Worm (Caenorhabditis elegans) whole organism, late embryonic: ENCODE results near the gene cal-1.
A peak's percentile ranks its signal among the peaks of the same experiment; 100 is the strongest.

Experiments
- C08G9.2 ChIP-seq: sonication (generic microtip); optimal IDR thresholded peaks from 2 replicates; lab custom pipeline; 2016; ENCODE audit warnings: mild to moderate bottlenecking, missing genetic modification characterization, moderate library complexity, missing compliant biosample characterization
- F13H6.1 ChIP-seq: sonication (generic microtip); optimal IDR thresholded peaks from 2 replicates; lab custom pipeline; 2016; ENCODE audit warnings: missing genetic modification characterization, missing compliant biosample characterization
- K02D7.2 ChIP-seq: sonication (generic microtip); optimal IDR thresholded peaks from 2 replicates; lab custom pipeline; 2017; ENCODE audit warnings: mild to moderate bottlenecking, missing genetic modification characterization, missing compliant biosample characterization
- Y22D7AL.16 ChIP-seq: sonication (generic microtip); optimal IDR thresholded peaks from 2 replicates; lab custom pipeline; 2016; ENCODE audit warnings: missing genetic modification characterization, missing compliant biosample characterization
- ama-1 ChIP-seq: fragments of 150-350 bp; optimal IDR thresholded peaks from 2 replicates; lab custom pipeline; 2014
- ceh-14 ChIP-seq: sonication (generic microtip); optimal IDR thresholded peaks from 2 replicates; lab custom pipeline; 2016; ENCODE audit warnings: missing genotype, missing genetic modification characterization, missing compliant biosample characterization
- ceh-24 ChIP-seq: sonication (generic microtip); optimal IDR thresholded peaks from 2 replicates; lab custom pipeline; 2016; ENCODE audit warnings: mild to moderate bottlenecking, missing genetic modification characterization, missing compliant biosample characterization
- ceh-30 ChIP-seq: fragments of 150-350 bp; optimal IDR thresholded peaks from 2 replicates; lab custom pipeline; 2014; ENCODE audit warnings: missing biosample characterization, missing genetic modification characterization
- ceh-34 ChIP-seq: sonication (generic microtip); optimal IDR thresholded peaks from 2 replicates; lab custom pipeline; 2016; ENCODE audit warnings: mild to moderate bottlenecking, missing genetic modification characterization, missing compliant biosample characterization
- ceh-6 ChIP-seq: fragments of 200-800 bp; sonication (Bioruptor generic); optimal IDR thresholded peaks from 2 replicates; lab custom pipeline; 2018; ENCODE audit warnings: mild to moderate bottlenecking, missing genetic modification characterization, missing compliant biosample characterization
- dmd-4 ChIP-seq: sonication (generic microtip); optimal IDR thresholded peaks from 2 replicates; lab custom pipeline; 2016; ENCODE audit warnings: borderline replicate concordance, missing genetic modification characterization, missing compliant biosample characterization
- elt-2 ChIP-seq: sonication (generic microtip); optimal IDR thresholded peaks from 2 replicates; lab custom pipeline; 2016; ENCODE audit warnings: missing genetic modification reagents, missing genetic modification characterization, missing compliant biosample characterization
- fax-1 ChIP-seq: sonication (generic microtip); optimal IDR thresholded peaks from 2 replicates; lab custom pipeline; 2016; ENCODE audit warnings: missing genotype, missing genetic modification characterization, missing compliant biosample characterization
- fkh-10 ChIP-seq: fragments of 150-350 bp; optimal IDR thresholded peaks from 2 replicates; lab custom pipeline; 2014; ENCODE audit warnings: missing biosample characterization, missing genetic modification reagents, missing genetic modification characterization
- hlh-6 ChIP-seq: sonication (generic microtip); optimal IDR thresholded peaks from 2 replicates; lab custom pipeline; 2016; ENCODE audit warnings: missing genotype, missing genetic modification characterization, missing compliant biosample characterization
- hlh-8 ChIP-seq: sonication (generic microtip); optimal IDR thresholded peaks from 2 replicates; lab custom pipeline; 2016; ENCODE audit warnings: missing genotype, missing genetic modification characterization, missing compliant biosample characterization
- lim-6 ChIP-seq: sonication (generic microtip); optimal IDR thresholded peaks from 2 replicates; lab custom pipeline; 2016; ENCODE audit warnings: missing genetic modification characterization, missing compliant biosample characterization
- madf-2 ChIP-seq: sonication (generic microtip); optimal IDR thresholded peaks from 2 replicates; lab custom pipeline; 2017; ENCODE audit warnings: missing genetic modification characterization, missing compliant biosample characterization
- mec-3 ChIP-seq: sonication (generic microtip); optimal IDR thresholded peaks from 2 replicates; lab custom pipeline; 2016; ENCODE audit warnings: borderline replicate concordance, missing genetic modification characterization, missing compliant biosample characterization
- nfya-1 ChIP-seq: sonication (generic microtip); optimal IDR thresholded peaks from 2 replicates; lab custom pipeline; 2017; ENCODE audit warnings: missing genetic modification characterization, mild to moderate bottlenecking, missing compliant biosample characterization, antibody characterized with exemption, moderate library complexity
- npax-4 ChIP-seq: sonication (generic microtip); optimal IDR thresholded peaks from 2 replicates; lab custom pipeline; 2016; ENCODE audit warnings: missing genetic modification characterization, missing compliant biosample characterization
- odd-2 ChIP-seq: sonication (generic microtip); optimal IDR thresholded peaks from 2 replicates; lab custom pipeline; 2017; ENCODE audit warnings: antibody characterized with exemption, mild to moderate bottlenecking, missing genetic modification characterization, missing compliant biosample characterization
- pat-9 ChIP-seq: fragments of 200-800 bp; sonication (Bioruptor generic); optimal IDR thresholded peaks from 2 replicates; lab custom pipeline; 2018; ENCODE audit warnings: mild to moderate bottlenecking, missing genetic modification characterization, moderate library complexity, missing compliant biosample characterization
- pax-1 ChIP-seq: fragments of 150-350 bp; optimal IDR thresholded peaks from 2 replicates; lab custom pipeline; 2014; ENCODE audit warnings: missing biosample characterization, missing genetic modification characterization
- ref-2 ChIP-seq: sonication (generic microtip); optimal IDR thresholded peaks from 2 replicates; lab custom pipeline; 2016; ENCODE audit warnings: missing genetic modification characterization, missing compliant biosample characterization
- rnt-1 ChIP-seq: sonication (generic microtip); optimal IDR thresholded peaks from 2 replicates; lab custom pipeline; 2016; ENCODE audit warnings: missing genetic modification characterization, missing compliant biosample characterization
- sdc-2 ChIP-seq: sonication (generic microtip); optimal IDR thresholded peaks from 2 replicates; lab custom pipeline; 2016; ENCODE audit warnings: missing genotype, missing genetic modification characterization, missing compliant biosample characterization
- sox-2 ChIP-seq: fragments of 200-800 bp; sonication (Bioruptor generic); IDR thresholded peaks from 2 replicates; pipeline ENCODE4 v1.3.6; 2022; ENCODE audit warnings: missing genetic modification reagents, missing genetic modification characterization, missing compliant biosample characterization
- sox-4 ChIP-seq: sonication (generic microtip); optimal IDR thresholded peaks from 2 replicates; lab custom pipeline; 2017; ENCODE audit warnings: mild to moderate bottlenecking, missing genetic modification characterization, inconsistent platforms, missing compliant biosample characterization
- tbx-2 ChIP-seq: sonication (generic microtip); optimal IDR thresholded peaks from 2 replicates; lab custom pipeline; 2016; ENCODE audit warnings: missing genetic modification characterization, missing compliant biosample characterization
- tbx-7 ChIP-seq: sonication (generic microtip); optimal IDR thresholded peaks from 2 replicates; lab custom pipeline; 2016; ENCODE audit warnings: missing genotype, missing genetic modification characterization, missing compliant biosample characterization
- unc-42 ChIP-seq: sonication (generic microtip); optimal IDR thresholded peaks from 2 replicates; lab custom pipeline; 2016; ENCODE audit warnings: missing genotype, missing genetic modification characterization, missing compliant biosample characterization
- zip-5 ChIP-seq: sonication (generic microtip); optimal IDR thresholded peaks from 2 replicates; lab custom pipeline; 2016; ENCODE audit warnings: missing genetic modification characterization, missing compliant biosample characterization
- ztf-16 ChIP-seq: sonication (generic microtip); optimal IDR thresholded peaks from 2 replicates; lab custom pipeline; 2017; ENCODE audit warnings: missing genetic modification characterization, missing compliant biosample characterization

The cal-1 gene

ce11 chrV:12533635-12534150 lies 16.6 kb upstream of the cal-1 start:
- no peak for TF ChIP-seq lim-6 (tag; lab: Kevin White, UChicago)
- TF ChIP-seq ceh-34, result no peak

ce11 chrV:12532369-12532768 lies 15.3 kb upstream of the cal-1 start:
- TF ChIP-seq elt-2 (tag; lab: Kevin White, UChicago), result peak; percentile 28
- no peak for TF ChIP-seq ama-1
- no peak for TF ChIP-seq ceh-30 (tag; lab: Kevin White, UChicago)

ce11 chrV:12531084-12531483 lies 14.0 kb upstream of the cal-1 start:
- TF ChIP-seq mec-3 (no peak), hlh-8 (tag; lab: Kevin White, UChicago) (no peak), ceh-30 (tag; lab: Kevin White, UChicago) (no peak), sox-4 (tag; lab: Kevin White, UChicago) (no peak), dmd-4 (no peak)

ce11 chrV:12530129-12530528 lies 13.1 kb upstream of the cal-1 start:
- TF ChIP-seq tbx-7 (no peak), fkh-10 (GFP tag; lab: Kevin White, UChicago) (no peak), ztf-16 (tag; lab: Kevin White, UChicago) (no peak), fax-1 (tag; lab: Kevin White, UChicago) (no peak), madf-2 (no peak), pax-1 (tag; lab: Kevin White, UChicago) (no peak), ceh-30 (tag; lab: Kevin White, UChicago) (no peak), sox-2 (GFP tag; lab: Robert Waterston, UW) (no peak), Y22D7AL.16 (tag; lab: Kevin White, UChicago) (no peak), C08G9.2 (tag; lab: Kevin White, UChicago) (no peak), ref-2 (tag; lab: Kevin White, UChicago) (no peak), mec-3 (no peak)
- TF ChIP-seq, all 69 proteins: peak for 0

- TF ChIP-seq dmd-4 (no peak), ceh-14 (no peak), odd-2 (no peak), nfya-1 (tag; lab: Kevin White, UChicago) (peak; percentile 1), elt-2 (tag; lab: Kevin White, UChicago) (peak; percentile 16)
Measured at ce11 chrV:12528919-12529318, 11.9 kb upstream of the cal-1 start.

- TF ChIP-seq ceh-6, result no peak
Measured at ce11 chrV:12526758-12527157, 9.7 kb upstream of the cal-1 start, which contains the start of gene F45D3.1. F45D3.1 (plus strand) TSS chrV:12527058.

ce11 chrV:12526124-12526523 lies 9.1 kb upstream of the cal-1 start:
- TF ChIP-seq ceh-24 (tag; lab: Kevin White, UChicago) (no peak), tbx-2 (no peak), K02D7.2 (no peak), unc-42 (no peak)

- TF ChIP-seq sdc-2 (tag; lab: Kevin White, UChicago) (no peak), F13H6.1 (tag; lab: Kevin White, UChicago) (no peak), dmd-4 (no peak), pat-9 (tag; lab: Kevin White, UChicago) (no peak), mec-3 (no peak), rnt-1 (no peak), ceh-6 (no peak), npax-4 (tag; lab: Kevin White, UChicago) (no peak), tbx-2 (no peak), hlh-6 (tag; lab: Kevin White, UChicago) (no peak), ceh-30 (tag; lab: Kevin White, UChicago) (no peak), zip-5 (tag; lab: Kevin White, UChicago) (no peak)
Measured at ce11 chrV:12525526-12525925, 8.5 kb upstream of the cal-1 start, which contains the start of gene dyf-4. dyf-4 (minus strand) TSS chrV:12525738.
